Fruit fly (Drosophila melanogaster) whole organism, larva: Measurements from ENCODE around the gene brn.

ENCODE experiments used
- noc ChIP-seq: fragments of 200-800 bp; sonication (Bioruptor generic); optimal IDR thresholded peaks from 3 replicates; lab custom pipeline; 2019; ENCODE audit warnings: missing biosample characterization, mild to moderate bottlenecking, missing genetic modification characterization, moderate library complexity

brn gene

DNA sequence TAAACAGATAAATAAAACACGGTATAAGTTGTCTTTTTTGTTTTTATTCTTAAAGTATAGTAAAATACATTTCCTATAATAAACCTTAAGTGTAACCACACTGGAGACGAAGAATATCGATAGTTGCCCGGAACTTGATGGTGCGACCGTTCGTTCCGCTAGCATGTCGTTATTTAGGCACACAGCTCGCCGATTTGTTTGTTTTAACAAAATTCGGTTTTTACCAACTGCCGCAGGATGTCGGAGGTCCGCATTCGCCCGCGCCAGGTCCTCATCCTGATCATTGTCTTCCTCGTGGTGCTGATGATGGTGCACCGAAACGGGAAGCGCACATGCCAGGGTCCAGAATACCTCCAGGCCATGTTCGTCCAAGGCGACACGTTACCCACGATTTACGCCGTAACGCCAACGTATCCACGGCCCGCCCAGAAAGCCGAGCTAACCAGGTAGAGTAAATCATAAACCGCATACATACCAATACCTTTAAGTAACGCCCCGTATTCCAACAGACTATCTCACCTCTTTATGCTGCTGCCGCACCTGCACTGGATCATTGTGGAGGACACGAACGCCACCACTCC is 27.0 kb downstream of the brn start, which contains the start of gene GlcAT-I:
Gene GlcAT-I, plus strand, starts transcription at position 163 of the 581 bp plus-strand sequence.
- no peak for TF ChIP-seq noc (tag; lab: Kevin White, UChicago)

DNA sequence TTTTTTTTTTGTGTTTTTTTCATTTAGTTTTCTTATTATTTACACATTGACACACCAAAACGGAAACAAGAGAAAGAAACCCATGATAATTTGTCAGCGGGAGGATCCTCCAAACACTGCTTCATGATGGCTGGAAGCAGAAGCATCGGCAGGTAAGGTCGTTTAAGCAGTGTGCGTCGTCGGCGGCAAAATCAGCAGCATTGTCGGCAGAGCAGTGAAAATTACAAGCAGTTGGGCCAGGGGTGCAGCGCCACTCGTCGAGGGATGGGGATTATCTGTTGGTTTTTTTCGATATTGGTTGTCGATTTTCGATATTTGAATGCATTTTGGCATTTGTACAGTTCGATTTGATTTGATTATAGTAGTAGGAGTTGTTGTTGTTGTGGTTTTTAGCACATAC is 34.9 kb downstream of the brn start:
- no peak for TF ChIP-seq noc (tag; lab: Kevin White, UChicago)

DNA sequence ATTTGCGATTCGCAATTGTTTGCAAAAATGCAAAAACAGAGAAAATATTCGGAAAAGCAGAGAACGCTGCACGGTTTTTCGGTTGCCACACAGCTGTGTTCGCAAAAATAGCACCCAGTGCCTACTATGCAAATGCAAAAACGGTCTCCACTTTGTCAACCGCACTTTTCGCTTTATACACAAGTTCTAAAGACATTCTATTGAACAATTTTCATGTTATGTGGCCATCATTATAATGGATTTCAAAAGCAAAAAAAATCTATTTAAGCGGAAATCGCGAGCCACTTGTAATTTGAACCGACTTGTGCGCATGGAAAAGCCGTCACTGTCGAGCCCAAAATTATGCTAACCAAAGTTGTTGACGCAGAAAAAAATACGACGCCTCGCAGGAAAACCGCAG is 46.8 kb downstream of the brn start:
- no peak for TF ChIP-seq noc (tag; lab: Kevin White, UChicago)
